Worm (Caenorhabditis elegans) whole organism, L2 larva: ENCODE data around the gene let-805.

ENCODE experiments used
- R02D3.7 ChIP-seq: fragments of 150-350 bp; optimal IDR thresholded peaks from 2 replicates; lab custom pipeline; 2014; ENCODE audit warnings: missing biosample characterization, missing genetic modification characterization
- alr-1 ChIP-seq: fragments of 150-350 bp; optimal IDR thresholded peaks from 2 replicates; lab custom pipeline; 2014; ENCODE audit warnings: missing biosample characterization, missing genetic modification characterization
- elt-3 ChIP-seq: sonication (generic microtip); optimal IDR thresholded peaks from 2 replicates; lab custom pipeline; 2017; ENCODE audit warnings: missing biosample characterization, missing genetic modification characterization
- mab-5 ChIP-seq: fragments of 150-350 bp; optimal IDR thresholded peaks from 2 replicates; lab custom pipeline; 2014; ENCODE audit warnings: missing biosample characterization, missing genetic modification characterization
- mdl-1 ChIP-seq, 2 experiments: fragments of 150-350 bp in 1 of 2; sonication (generic microtip) in 1 of 2; optimal IDR thresholded peaks; 2 replicates each; lab custom pipeline; 2017; ENCODE audit warnings: missing biosample characterization in 2 of 2, missing genetic modification characterization in 2 of 2
- nhr-11 ChIP-seq: fragments of 150-350 bp; optimal IDR thresholded peaks from 2 replicates; lab custom pipeline; 2014; ENCODE audit warnings: missing biosample characterization, missing genetic modification characterization
- nhr-23 ChIP-seq: fragments of 150-350 bp; optimal IDR thresholded peaks from 2 replicates; lab custom pipeline; 2014; ENCODE audit warnings: missing biosample characterization, missing genetic modification reagents, missing genetic modification characterization
- nhr-25 ChIP-seq: fragments of 150-350 bp; sonication (generic microtip); optimal IDR thresholded peaks from 3 replicates; lab custom pipeline; 2014; ENCODE audit warnings: missing biosample characterization, missing genetic modification characterization
- nhr-6 ChIP-seq: fragments of 150-350 bp; optimal IDR thresholded peaks from 2 replicates; lab custom pipeline; 2014; ENCODE audit warnings: missing biosample characterization, missing genetic modification characterization
- snpc-4 ChIP-seq: fragments of 150-350 bp; optimal IDR thresholded peaks from 2 replicates; lab custom pipeline; 2014; ENCODE audit warnings: missing biosample characterization, missing genetic modification characterization
- unc-62 ChIP-seq: fragments of 150-350 bp; optimal IDR thresholded peaks from 2 replicates; lab custom pipeline; 2014; ENCODE audit warnings: missing biosample characterization, missing genetic modification reagents, missing genetic modification characterization
- zag-1 ChIP-seq: fragments of 150-350 bp; optimal IDR thresholded peaks from 2 replicates; lab custom pipeline; 2014; ENCODE audit warnings: missing biosample characterization, missing genetic modification characterization
- ztf-11 ChIP-seq: sonication (generic microtip); optimal IDR thresholded peaks from 2 replicates; lab custom pipeline; 2017; ENCODE audit warnings: missing biosample characterization, missing genetic modification characterization
- ztf-4 ChIP-seq: fragments of 150-350 bp; optimal IDR thresholded peaks from 2 replicates; lab custom pipeline; 2014; ENCODE audit warnings: missing biosample characterization, missing genetic modification characterization

DNA sequence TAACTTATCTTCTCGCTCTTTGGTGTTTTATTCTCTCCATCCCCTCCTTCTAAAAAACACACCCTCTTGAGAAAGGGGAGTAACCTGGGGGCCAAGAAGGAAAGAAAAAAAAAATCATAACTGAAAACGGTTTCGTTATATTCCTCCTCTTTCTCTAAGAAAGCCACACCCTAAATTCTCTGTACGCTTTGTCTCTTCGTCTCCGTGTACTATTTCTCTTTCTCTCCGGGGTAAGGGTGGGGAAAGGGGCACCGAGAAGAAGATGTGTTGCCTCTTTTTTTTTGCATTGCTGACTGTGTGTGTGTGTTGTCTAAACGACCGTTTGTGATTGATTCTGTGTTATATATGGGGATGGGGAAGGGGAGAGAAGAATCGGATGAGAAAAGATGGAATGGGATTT lies 1.7 kb upstream of the let-805 start:
- TF ChIP-seq mdl-1 (tag; optimal IDR thresholded peaks at IDR 0.05; lab: Kevin White, UChicago) (no peak), nhr-23 (tag; lab: Kevin White, UChicago) (no peak), ztf-4 (tag; lab: Kevin White, UChicago) (no peak), R02D3.7 (no peak), unc-62 (GFP tag; lab: Kevin White, UChicago) (no peak), nhr-25 (no peak), zag-1 (no peak), elt-3 (no peak), snpc-4 (tag; lab: Kevin White, UChicago) (no peak), alr-1 (tag; lab: Kevin White, UChicago) (no peak), nhr-6 (tag; lab: Kevin White, UChicago) (no peak), nhr-11 (tag; lab: Kevin White, UChicago) (no peak), ztf-11 (tag; lab: Kevin White, UChicago) (no peak), mab-5 (no peak)
